Fruit fly (Drosophila melanogaster) whole organism, embryonic: ENCODE measurements around the gene CG9338.

Source experiments
- Antp ChIP-seq: fragments of 200-800 bp; sonication (Bioruptor generic); optimal IDR thresholded peaks from 3 replicates; lab custom pipeline; 2016; ENCODE audit warnings: missing biosample characterization, missing genetic modification characterization
- CG10274 ChIP-seq: fragments of 200-800 bp; sonication (Bioruptor generic); optimal IDR thresholded peaks from 3 replicates; lab custom pipeline; 2017; ENCODE audit warnings: missing biosample characterization, mild to moderate bottlenecking, missing genetic modification characterization
- CG11695 ChIP-seq: fragments of 200-800 bp; sonication (Bioruptor generic); IDR thresholded peaks from 3 replicates; pipeline ENCODE4 v1.3.6; 2022; ENCODE audit warnings: missing biosample characterization, missing genetic modification characterization
- CG12071 ChIP-seq: fragments of 200-800 bp; sonication (Bioruptor generic); optimal IDR thresholded peaks from 3 replicates; lab custom pipeline; 2018; ENCODE audit warnings: missing biosample characterization, mild to moderate bottlenecking, missing genetic modification characterization
- CG14014 ChIP-seq: fragments of 200-800 bp; sonication (Bioruptor generic); IDR thresholded peaks from 2 replicates; pipeline ENCODE4 v1.3.6; 2022; ENCODE audit warnings: missing biosample characterization, missing genetic modification characterization
- CG15011 ChIP-seq: fragments of 200-800 bp; sonication (Bioruptor generic); optimal IDR thresholded peaks from 3 replicates; lab custom pipeline; 2018; ENCODE audit warnings: missing biosample characterization, mild to moderate bottlenecking, missing genetic modification characterization
- CG15514 ChIP-seq: fragments of 200-800 bp; sonication (Bioruptor generic); optimal IDR thresholded peaks from 3 replicates; lab custom pipeline; 2017; ENCODE audit warnings: missing biosample characterization, missing genetic modification characterization, mild to moderate bottlenecking, moderate library complexity, missing genetic modification reagents
- CG1647 ChIP-seq: fragments of 200-800 bp; sonication (Bioruptor generic); optimal IDR thresholded peaks from 3 replicates; lab custom pipeline; 2016; ENCODE audit warnings: missing biosample characterization, missing genetic modification characterization
- CG16813 ChIP-seq: fragments of 200-800 bp; sonication (Bioruptor generic); IDR thresholded peaks from 3 replicates; pipeline ENCODE4 v1.3.6; 2022; ENCODE audit warnings: missing biosample characterization, missing genetic modification characterization; ENCODE audit not compliant: partially characterized antibody
- CG1832 ChIP-seq: fragments of 200-800 bp; sonication (Bioruptor generic); optimal IDR thresholded peaks from 2 replicates; lab custom pipeline; 2017; ENCODE audit warnings: missing biosample characterization, mild to moderate bottlenecking, missing genetic modification characterization, inconsistent platforms
- CG18619 ChIP-seq: fragments of 200-800 bp; sonication (Bioruptor generic); optimal IDR thresholded peaks from 3 replicates; lab custom pipeline; 2017; ENCODE audit warnings: missing biosample characterization, mild to moderate bottlenecking, missing genetic modification characterization
- CG2120 ChIP-seq: fragments of 200-800 bp; sonication (Bioruptor generic); optimal IDR thresholded peaks from 3 replicates; lab custom pipeline; 2016; ENCODE audit warnings: missing biosample characterization, missing genetic modification characterization
- CG2129 ChIP-seq: fragments of 200-800 bp; sonication (Bioruptor generic); IDR thresholded peaks from 2 replicates; pipeline ENCODE4 v1.3.6; 2022; ENCODE audit warnings: missing biosample characterization, missing genetic modification characterization; ENCODE audit not compliant: partially characterized antibody
- CG2875 ChIP-seq: fragments of 200-800 bp; sonication (Bioruptor generic); optimal IDR thresholded peaks from 2 replicates; lab custom pipeline; 2017; ENCODE audit warnings: missing biosample characterization, mild to moderate bottlenecking, missing genetic modification characterization, missing genetic modification reagents
- CG32532 ChIP-seq: fragments of 200-800 bp; sonication (Bioruptor generic); IDR thresholded peaks from 2 replicates; pipeline ENCODE4 v1.3.6; 2022; ENCODE audit warnings: missing biosample characterization, missing genetic modification characterization
- CG34376 ChIP-seq: fragments of 200-800 bp; sonication (Bioruptor generic); optimal IDR thresholded peaks from 2 replicates; lab custom pipeline; 2018; ENCODE audit warnings: missing biosample characterization, mild to moderate bottlenecking, missing genetic modification characterization
- CG4854 ChIP-seq: fragments of 200-800 bp; sonication (Bioruptor generic); optimal IDR thresholded peaks from 2 replicates; lab custom pipeline; 2016; ENCODE audit warnings: missing biosample characterization, missing genetic modification characterization, inconsistent platforms
- CG6272 ChIP-seq: fragments of 200-800 bp; sonication (Bioruptor generic); IDR thresholded peaks from 2 replicates; pipeline ENCODE4 v1.3.6; 2022; ENCODE audit warnings: missing biosample characterization, missing genetic modification characterization
- CG6791 ChIP-seq: fragments of 200-800 bp; sonication (Bioruptor generic); IDR thresholded peaks from 3 replicates; pipeline ENCODE4 v1.3.6; 2022; ENCODE audit warnings: missing biosample characterization, missing genetic modification characterization; ENCODE audit not compliant: partially characterized antibody
- CG7745 ChIP-seq: fragments of 200-800 bp; sonication (Bioruptor generic); optimal IDR thresholded peaks from 2 replicates; lab custom pipeline; 2018; ENCODE audit warnings: missing biosample characterization, mild to moderate bottlenecking, missing genetic modification characterization, moderate library complexity
- CG7839 ChIP-seq: fragments of 200-800 bp; sonication (Bioruptor generic); optimal IDR thresholded peaks from 3 replicates; lab custom pipeline; 2018; ENCODE audit warnings: missing biosample characterization, mild to moderate bottlenecking, missing genetic modification characterization, moderate library complexity
- CG7928 ChIP-seq: fragments of 200-800 bp; sonication (Bioruptor generic); optimal IDR thresholded peaks from 2 replicates; lab custom pipeline; 2017; ENCODE audit warnings: missing biosample characterization, mild to moderate bottlenecking, missing genetic modification characterization
- CG8388 ChIP-seq: fragments of 200-800 bp; sonication (Bioruptor generic); optimal IDR thresholded peaks from 2 replicates; lab custom pipeline; 2019; ENCODE audit warnings: missing biosample characterization, mild to moderate bottlenecking, missing genetic modification characterization, moderate library complexity
- CG8478 ChIP-seq: fragments of >200 bp; optimal IDR thresholded peaks from 2 replicates; lab custom pipeline; 2018
- CG9609 ChIP-seq: fragments of 200-800 bp; sonication (Bioruptor generic); optimal IDR thresholded peaks from 3 replicates; lab custom pipeline; 2016; ENCODE audit warnings: missing biosample characterization, missing genetic modification characterization
- CoRest ChIP-seq: fragments of 200-800 bp; sonication (Bioruptor generic); optimal IDR thresholded peaks from 3 replicates; lab custom pipeline; 2018; ENCODE audit warnings: missing biosample characterization, mild to moderate bottlenecking, missing genetic modification characterization, moderate library complexity
- Dad ChIP-seq: fragments of 200-800 bp; sonication (Bioruptor generic); optimal IDR thresholded peaks from 3 replicates; lab custom pipeline; 2016; ENCODE audit warnings: missing biosample characterization, missing genetic modification characterization
- E2f1 ChIP-seq: fragments of 200-800 bp; sonication (Bioruptor generic); IDR thresholded peaks from 2 replicates; pipeline ENCODE4 v1.3.6; 2022; ENCODE audit warnings: missing biosample characterization, missing genetic modification characterization
- Ets97D ChIP-seq: fragments of 200-800 bp; sonication (Bioruptor generic); optimal IDR thresholded peaks from 3 replicates; lab custom pipeline; 2016; ENCODE audit warnings: missing biosample characterization, missing genetic modification characterization
- Gsc ChIP-seq: fragments of 200-800 bp; sonication (Bioruptor generic); IDR thresholded peaks from 2 replicates; pipeline ENCODE4 v1.3.6; 2022; ENCODE audit warnings: missing biosample characterization, missing genetic modification characterization
- Hand ChIP-seq: fragments of 200-800 bp; sonication (Bioruptor generic); optimal IDR thresholded peaks from 2 replicates; lab custom pipeline; 2017; ENCODE audit warnings: mild to moderate bottlenecking, missing biosample characterization, missing genetic modification reagents, missing genetic modification characterization
- Hmx ChIP-seq: fragments of 200-800 bp; sonication (Bioruptor generic); optimal IDR thresholded peaks from 2 replicates; lab custom pipeline; 2016; ENCODE audit warnings: missing biosample characterization, missing genetic modification characterization
- Kr ChIP-seq: fragments of 200-800 bp; sonication (Bioruptor generic); optimal IDR thresholded peaks from 2 replicates; lab custom pipeline; 2017; ENCODE audit warnings: missing biosample characterization, mild to moderate bottlenecking, missing genetic modification characterization
- Max ChIP-seq: fragments of 200-800 bp; sonication (Bioruptor generic); optimal IDR thresholded peaks from 2 replicates; lab custom pipeline; 2016; ENCODE audit warnings: missing biosample characterization, mild to moderate bottlenecking, missing genetic modification characterization
- Myb ChIP-seq: fragments of 200-800 bp; sonication (Bioruptor generic); optimal IDR thresholded peaks from 2 replicates; lab custom pipeline; 2016; ENCODE audit warnings: missing biosample characterization, missing genetic modification characterization
- Poxn ChIP-seq: fragments of 200-800 bp; sonication (Bioruptor generic); IDR thresholded peaks from 2 replicates; pipeline ENCODE4 v1.3.6; 2022; ENCODE audit warnings: missing biosample characterization, missing genetic modification characterization
- Ravus ChIP-seq: fragments of 200-800 bp; sonication (Bioruptor generic); IDR thresholded peaks from 2 replicates; pipeline ENCODE4 v1.3.6; 2022; ENCODE audit warnings: missing biosample characterization, missing genetic modification characterization
- Six4 ChIP-seq: fragments of 200-800 bp; sonication (Bioruptor generic); optimal IDR thresholded peaks from 2 replicates; lab custom pipeline; 2016; ENCODE audit warnings: missing biosample characterization, missing genetic modification characterization
- Tbp ChIP-seq: fragments of >200 bp; optimal IDR thresholded peaks from 2 replicates; lab custom pipeline; 2018; ENCODE audit warnings: missing biosample characterization, missing genetic modification characterization
- crc ChIP-seq: fragments of 200-800 bp; sonication (Bioruptor generic); optimal IDR thresholded peaks from 2 replicates; lab custom pipeline; 2016; ENCODE audit warnings: missing biosample characterization, missing genetic modification characterization
- en ChIP-seq: fragments of 200-800 bp; sonication (Bioruptor generic); optimal IDR thresholded peaks from 2 replicates; lab custom pipeline; 2016; ENCODE audit warnings: missing biosample characterization, missing genetic modification characterization
- esg ChIP-seq: fragments of 200-800 bp; sonication (Bioruptor generic); conservative IDR thresholded peaks from 2 replicates; pipeline ENCODE4 v1.3.6; 2022; ENCODE audit warnings: missing biosample characterization, missing genetic modification characterization
- gcm ChIP-seq: fragments of 200-800 bp; sonication (Bioruptor generic); optimal IDR thresholded peaks from 2 replicates; lab custom pipeline; 2019; ENCODE audit warnings: missing biosample characterization, mild to moderate bottlenecking, missing genetic modification characterization, moderate library complexity
- grn ChIP-seq: fragments of 200-800 bp; sonication (Bioruptor generic); optimal IDR thresholded peaks from 3 replicates; lab custom pipeline; 2017; ENCODE audit warnings: missing biosample characterization, missing genetic modification characterization
- hth ChIP-seq: fragments of >200 bp; optimal IDR thresholded peaks from 2 replicates; lab custom pipeline; 2017; ENCODE audit warnings: inconsistent platforms
- row ChIP-seq: fragments of 200-800 bp; sonication (Bioruptor generic); IDR thresholded peaks from 3 replicates; pipeline ENCODE4 v1.3.6; 2022; ENCODE audit warnings: missing biosample characterization, missing genetic modification characterization
- sob ChIP-seq: fragments of 200-800 bp; sonication (Bioruptor generic); IDR thresholded peaks from 2 replicates; pipeline ENCODE4 v1.3.6; 2022; ENCODE audit warnings: missing biosample characterization, missing genetic modification characterization
- sr ChIP-seq: fragments of 200-800 bp; sonication (Bioruptor generic); IDR thresholded peaks from 3 replicates; pipeline ENCODE4 v1.3.6; 2022; ENCODE audit warnings: missing biosample characterization, missing genetic modification characterization
- toy ChIP-seq: fragments of 200-800 bp; sonication (Bioruptor generic); IDR thresholded peaks from 2 replicates; pipeline ENCODE4 v1.3.6; 2022; ENCODE audit warnings: missing biosample characterization, missing genetic modification characterization
- trem ChIP-seq: fragments of 200-800 bp; optimal IDR thresholded peaks from 3 replicates; lab custom pipeline; 2019; ENCODE audit warnings: missing biosample characterization, mild to moderate bottlenecking, missing genetic modification characterization, moderate library complexity
- tup ChIP-seq: fragments of 200-800 bp; sonication (Bioruptor generic); optimal IDR thresholded peaks from 2 replicates; lab custom pipeline; 2016; ENCODE audit warnings: missing biosample characterization, mild to moderate bottlenecking, missing genetic modification characterization, moderate library complexity
- unpg ChIP-seq: fragments of 200-800 bp; sonication (Bioruptor generic); optimal IDR thresholded peaks from 3 replicates; lab custom pipeline; 2018; ENCODE audit warnings: missing biosample characterization, mild to moderate bottlenecking, missing genetic modification characterization, moderate library complexity

CG9338 gene

DNA sequence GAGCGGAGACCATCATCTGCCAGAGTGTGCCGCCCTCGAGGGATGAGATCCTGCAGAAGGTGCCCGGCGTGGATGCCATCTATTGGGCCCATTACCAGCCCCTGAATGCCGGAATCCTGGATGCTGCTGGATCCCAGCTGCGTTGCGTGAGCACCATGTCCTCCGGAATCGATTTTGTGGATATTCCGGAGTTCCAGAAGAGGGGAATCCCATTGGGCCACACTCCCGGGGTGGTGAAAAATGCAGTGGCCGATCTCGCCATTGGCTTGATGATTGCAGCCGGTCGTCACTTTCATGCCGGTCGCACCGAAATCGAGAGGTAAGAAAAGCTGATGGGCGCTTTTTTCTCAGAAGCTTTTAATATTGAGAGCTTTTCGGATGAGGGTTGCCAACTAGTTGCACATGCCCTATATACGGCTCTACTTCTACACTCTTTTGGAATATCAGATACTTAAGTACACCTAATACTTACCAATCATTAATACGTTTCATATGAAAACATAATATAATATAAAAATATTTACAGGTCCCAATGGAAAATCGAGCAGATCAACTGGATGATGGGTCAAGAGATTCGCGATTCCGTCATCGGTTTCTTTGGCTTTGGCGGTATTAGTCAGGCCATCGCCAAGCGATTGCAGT lies 35.1 kb upstream of the CG9338 start (continued):
- TF ChIP-seq grn (GFP tag; lab: Kevin White, UChicago) (no peak), CoRest (tag; lab: Kevin White, UChicago) (no peak), CG1647 (GFP tag; lab: Kevin White, UChicago) (no peak), tup (GFP tag; lab: Kevin White, UChicago) (no peak), esg (no peak), CG6272 (no peak), Six4 (GFP tag; lab: Kevin White, UChicago) (no peak), CG12071 (no peak), Gsc (GFP tag; lab: Robert Waterston, UW) (no peak), Tbp (no peak), Max (GFP tag; lab: Kevin White, UChicago) (no peak), Ravus (no peak), Ets97D (GFP tag; lab: Kevin White, UChicago) (no peak), CG32532 (GFP tag; lab: Robert Waterston, UW) (peak; percentile 22; the same call in 1 of the 2 replicates), unpg (GFP tag; lab: Kevin White, UChicago) (no peak), Hmx (GFP tag; lab: Kevin White, UChicago) (no peak), CG2120 (GFP tag; lab: Kevin White, UChicago) (peak; percentile 9), CG7745 (no peak), CG9609 (GFP tag; lab: Kevin White, UChicago) (no peak), crc (GFP tag; lab: Kevin White, UChicago) (no peak), CG15011 (GFP tag; lab: Kevin White, UChicago) (no peak), Antp (GFP tag; lab: Kevin White, UChicago) (no peak), Kr (GFP tag; lab: Kevin White, UChicago) (no peak), toy (GFP tag; lab: Robert Waterston, UW) (no peak), CG2875 (GFP tag; lab: Kevin White, UChicago) (no peak), gcm (GFP tag; lab: Kevin White, UChicago) (no peak), CG1832 (no peak), CG7839 (tag; lab: Kevin White, UChicago) (peak; percentile 3), Poxn (GFP tag; lab: Robert Waterston, UW) (no peak), CG7928 (GFP tag; lab: Kevin White, UChicago) (no peak), Hand (GFP tag; lab: Kevin White, UChicago) (no peak), CG14014 (GFP tag; lab: Robert Waterston, UW) (no peak), CG34376 (GFP tag; lab: Kevin White, UChicago) (no peak), CG16813 (GFP tag; lab: Robert Waterston, UW) (no peak), CG8478 (no peak), row (GFP tag; lab: Robert Waterston, UW) (peak; percentile 61), CG6791 (GFP tag; lab: Robert Waterston, UW) (no peak), CG2129 (no peak), trem (tag; lab: Kevin White, UChicago) (no peak), CG8388 (GFP tag; lab: Kevin White, UChicago) (no peak), E2f1 (GFP tag; lab: Robert Waterston, UW) (no peak), CG4854 (GFP tag; lab: Kevin White, UChicago) (no peak), CG11695 (GFP tag; lab: Robert Waterston, UW) (0 out of 3 replicates have a peak, but pooled peaks have one; percentile 9), Dad (GFP tag; lab: Kevin White, UChicago) (no peak), CG18619 (no peak), Myb (GFP tag; lab: Kevin White, UChicago) (no peak), CG10274 (GFP tag; lab: Kevin White, UChicago) (no peak), en (no peak), sr (GFP tag; lab: Robert Waterston, UW) (no peak), sob (GFP tag; lab: Robert Waterston, UW) (peak; percentile 9; the same call in 1 of the 2 replicates), hth (no peak), CG15514 (GFP tag; lab: Kevin White, UChicago) (no peak)
